Fruit fly (Drosophila melanogaster): ENCODE measurements around the gene COX8.

Gene COX8

DNA sequence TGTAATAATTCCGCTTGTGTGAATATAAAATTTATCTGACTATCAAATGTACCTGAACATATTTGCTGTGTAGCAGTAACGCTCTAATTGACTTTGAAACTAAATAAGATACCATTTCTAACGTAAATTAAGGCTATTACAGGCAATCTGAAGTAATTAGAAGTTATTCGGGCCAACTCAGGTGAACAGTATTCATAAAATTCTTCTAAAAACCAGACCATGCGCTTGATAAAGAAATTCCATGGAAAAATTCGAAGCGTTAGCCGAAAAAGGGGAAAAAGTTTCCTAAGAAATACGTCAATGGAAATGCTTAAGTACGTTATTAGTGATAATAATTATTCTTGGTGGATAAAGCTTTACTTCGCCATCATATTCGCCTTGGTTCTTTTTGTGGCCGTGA lies 4.9 kb downstream of the COX8 start, which contains the start of gene ppk5:
TSS of gene ppk5 (plus strand) at position 301 of the 400 bp plus-strand sequence.
- TF ChIP-seq achi (GFP tag; optimal IDR thresholded peaks at IDR 0.05) (no peak), esn (GFP tag; optimal IDR thresholded peaks at IDR 0.05) (no peak)

DNA sequence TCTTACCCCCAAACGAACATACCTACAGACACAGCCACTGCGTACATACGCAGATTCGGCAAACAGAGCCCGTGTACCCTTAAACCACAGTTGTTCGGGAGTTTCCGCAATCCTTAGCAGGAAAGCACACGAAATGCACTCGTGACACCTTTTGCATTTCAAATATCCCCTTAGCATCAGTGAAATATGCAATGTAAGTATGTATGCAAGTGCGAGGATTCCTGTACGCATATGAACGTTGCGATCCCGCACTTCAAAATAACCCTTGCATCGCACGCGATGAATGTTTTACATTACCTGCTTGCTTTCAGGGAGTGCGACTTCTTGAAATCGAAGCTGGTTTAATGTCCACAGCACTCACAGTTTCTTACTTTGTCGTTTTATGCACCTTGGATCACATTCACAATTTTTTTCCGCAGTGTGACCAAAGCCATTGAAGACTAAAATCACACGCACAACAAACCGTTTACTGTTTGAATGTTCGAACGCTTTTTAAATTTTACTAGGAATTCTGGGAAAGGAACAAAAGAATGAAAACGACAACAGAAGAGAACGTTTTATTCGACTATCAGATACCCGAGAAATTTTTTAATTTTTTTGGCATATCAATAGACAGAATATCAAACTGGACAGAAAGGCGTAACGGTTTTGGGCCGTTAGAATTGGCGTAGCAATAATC lies 5.8 kb downstream of the COX8 start, which contains the start of gene Mkrn1:
TSS of gene Mkrn1 (minus strand) at position 444 of the 679 bp plus-strand sequence.
- TF ChIP-seq CG7368 (GFP tag; optimal IDR thresholded peaks at IDR 0.05) = no peak
- TF ChIP-seq CG34406 (GFP tag; optimal IDR thresholded peaks at IDR 0.05) = no peak
- no peak for TF ChIP-seq Hr39 (GFP tag; optimal IDR thresholded peaks at IDR 0.05)
- TF ChIP-seq CG9139 (GFP tag; optimal IDR thresholded peaks at IDR 0.05) = no peak
- TF ChIP-seq esn (GFP tag; optimal IDR thresholded peaks at IDR 0.05) = no peak
- TF ChIP-seq ss (GFP tag; optimal IDR thresholded peaks at IDR 0.05) = no peak
- no peak for TF ChIP-seq Eip93F (GFP tag; optimal IDR thresholded peaks at IDR 0.05)
- peak; percentile 81 for TF ChIP-seq dsx (GFP tag; optimal IDR thresholded peaks at IDR 0.05; ENCODE audit: poor library complexity, severe bottlenecking)
- TF ChIP-seq CG6854 (GFP tag; optimal IDR thresholded peaks at IDR 0.05) = peak; percentile 23

DNA sequence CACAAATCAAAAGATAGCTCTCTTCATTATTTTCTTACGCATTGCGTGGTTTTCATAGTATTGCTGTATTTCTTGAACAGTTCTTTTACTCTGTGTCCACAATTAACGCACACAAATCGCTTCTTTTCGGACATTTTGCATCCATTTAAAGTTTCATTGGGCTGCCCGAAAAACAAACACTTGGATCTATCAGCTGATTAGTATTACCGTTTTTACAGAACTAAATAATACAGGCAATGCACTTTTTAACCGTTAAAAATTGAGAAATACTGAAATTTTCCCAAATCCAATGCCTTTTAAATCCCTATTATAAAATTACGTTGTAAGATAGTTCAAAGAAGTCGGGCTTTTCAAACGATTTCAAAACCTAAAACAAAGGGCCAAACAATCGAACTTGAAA lies 10.1 kb downstream of the COX8 start, which contains the start of gene Arv1:
TSS of gene Arv1 (minus strand) at position 226 of the 400 bp plus-strand sequence.
- TF ChIP-seq CG11902 (GFP tag; optimal IDR thresholded peaks at IDR 0.05) (no peak), CG10669 (GFP tag; optimal IDR thresholded peaks at IDR 0.05) (no peak), CG34406 (GFP tag; optimal IDR thresholded peaks at IDR 0.05) (no peak), CG4318 (GFP tag; optimal IDR thresholded peaks at IDR 0.05) (no peak), Hr38 (GFP tag; optimal IDR thresholded peaks at IDR 0.05) (no peak), CG16779 (tag; optimal IDR thresholded peaks at IDR 0.05) (no peak), Hr4 (GFP tag; optimal IDR thresholded peaks at IDR 0.05) (no peak), fd59A (GFP tag; optimal IDR thresholded peaks at IDR 0.05) (no peak), CG6808 (GFP tag; optimal IDR thresholded peaks at IDR 0.05) (no peak), Hr39 (GFP tag; optimal IDR thresholded peaks at IDR 0.05) (no peak), OdsH (GFP tag; optimal IDR thresholded peaks at IDR 0.05) (no peak), CG6163 (GFP tag; IDR thresholded peaks at IDR 0.05) (no peak), dac (GFP tag; optimal IDR thresholded peaks at IDR 0.05) (no peak), Sox14 (GFP tag; optimal IDR thresholded peaks at IDR 0.05) (no peak), spab (GFP tag; optimal IDR thresholded peaks at IDR 0.05) (no peak), CG10631 (GFP tag; optimal IDR thresholded peaks at IDR 0.05) (no peak), CG8632 (GFP tag; optimal IDR thresholded peaks at IDR 0.05) (no peak), pdm3 (GFP tag; optimal IDR thresholded peaks at IDR 0.05) (no peak), topi (GFP tag; optimal IDR thresholded peaks at IDR 0.05) (no peak)

DNA sequence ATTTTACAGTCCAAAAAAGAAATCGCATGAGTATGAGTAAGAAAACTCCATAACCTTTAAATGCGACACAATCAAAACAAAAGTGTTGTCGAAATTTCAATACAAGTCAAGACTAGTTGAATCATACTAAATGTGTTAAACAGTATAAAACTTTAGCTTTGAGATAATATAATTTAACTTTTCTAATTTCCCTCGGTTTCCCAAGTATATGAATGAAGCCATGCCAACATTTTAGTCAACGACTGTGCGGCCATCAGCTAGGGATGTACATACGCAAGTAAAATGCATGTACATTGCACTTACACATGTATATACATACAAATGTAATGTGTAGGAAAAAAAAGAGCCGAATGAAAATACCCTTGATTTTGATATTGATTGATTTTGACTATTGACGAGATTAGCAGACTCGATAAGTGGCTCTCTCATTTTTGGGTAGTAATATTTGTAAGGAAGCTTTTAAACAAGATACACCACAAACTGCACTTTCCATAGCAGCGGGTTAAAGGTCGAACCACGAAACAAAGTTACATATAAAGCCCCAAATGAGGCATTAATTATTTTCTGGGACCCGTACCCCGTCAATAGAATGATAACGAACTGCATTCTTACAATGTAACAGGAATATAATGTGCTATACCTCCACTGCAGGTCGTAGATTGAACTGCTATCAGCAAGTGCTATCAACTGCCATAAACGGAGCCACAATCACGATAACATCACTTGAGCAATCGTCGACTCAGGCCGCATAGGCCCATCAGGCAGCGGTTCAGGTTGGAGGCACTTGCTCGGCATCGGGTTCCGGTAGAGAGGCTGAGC lies 15.0 kb downstream of the COX8 start:
- TF ChIP-seq Hr39 (GFP tag; optimal IDR thresholded peaks at IDR 0.05) (no peak), vri (GFP tag; optimal IDR thresholded peaks at IDR 0.05) (no peak), CG4318 (GFP tag; optimal IDR thresholded peaks at IDR 0.05) (no peak), CG34406 (GFP tag; optimal IDR thresholded peaks at IDR 0.05) (no peak), fd85E (GFP tag; optimal IDR thresholded peaks at IDR 0.05) (no peak), Eip75B (GFP tag; optimal IDR thresholded peaks at IDR 0.05) (peak; percentile 61), CG3032 (tag; optimal IDR thresholded peaks at IDR 0.05) (peak; percentile 31), Sox102F (GFP tag; optimal IDR thresholded peaks at IDR 0.05) (no peak), CG8319 (GFP tag; optimal IDR thresholded peaks at IDR 0.05) (peak; percentile 16), Ets21C (GFP tag; optimal IDR thresholded peaks at IDR 0.05) (no peak), CG15336 (GFP tag; IDR thresholded peaks at IDR 0.05) (no peak; the same call in 1 of the 2 replicates), Gug (GFP tag; IDR thresholded peaks at IDR 0.05) (no peak; the same call in 1 of the 2 replicates), ss (GFP tag; optimal IDR thresholded peaks at IDR 0.05) (no peak), dac (GFP tag; optimal IDR thresholded peaks at IDR 0.05) (no peak), dsx (GFP tag; optimal IDR thresholded peaks at IDR 0.05; ENCODE audit: poor library complexity, severe bottlenecking) (peak; percentile 95), CG11762 (GFP tag; optimal IDR thresholded peaks at IDR 0.05; ENCODE audit: insufficient read depth) (peak; percentile 24), Sox14 (GFP tag; optimal IDR thresholded peaks at IDR 0.05) (peak; percentile 39), CG11294 (GFP tag; IDR thresholded peaks at IDR 0.05) (no peak), acj6 (GFP tag; optimal IDR thresholded peaks at IDR 0.05) (peak; percentile 61), achi (GFP tag; optimal IDR thresholded peaks at IDR 0.05) (no peak), CG31627 (GFP tag; optimal IDR thresholded peaks at IDR 0.05) (peak; percentile 39), esn (GFP tag; optimal IDR thresholded peaks at IDR 0.05) (peak; percentile 62), CG11902 (GFP tag; optimal IDR thresholded peaks at IDR 0.05) (no peak), CG6854 (GFP tag; optimal IDR thresholded peaks at IDR 0.05) (no peak), salr (GFP tag; optimal IDR thresholded peaks at IDR 0.05) (no peak), CG16779 (tag; optimal IDR thresholded peaks at IDR 0.05) (no peak)
